Fruit fly (Drosophila melanogaster) whole organism, adult: ENCODE results near the gene CG1090.
A peak's percentile ranks its signal among the peaks of the same experiment; 100 is the strongest.

ENCODE experiments used
- CG11617 ChIP-seq: fragments of 200-800 bp; sonication (Bioruptor generic); optimal IDR thresholded peaks from 2 replicates; lab custom pipeline; 2017; ENCODE audit warnings: mild to moderate bottlenecking, missing biosample characterization, missing genetic modification reagents, missing genetic modification characterization
- CG12768 ChIP-seq: fragments of 200-800 bp; sonication (Bioruptor generic); optimal IDR thresholded peaks from 2 replicates; lab custom pipeline; 2017; ENCODE audit warnings: missing biosample characterization, missing genetic modification characterization, mild to moderate bottlenecking, moderate library complexity, missing genetic modification reagents
- CG14711 ChIP-seq: fragments of 200-800 bp; sonication (Bioruptor generic); optimal IDR thresholded peaks from 2 replicates; lab custom pipeline; 2018; ENCODE audit warnings: missing biosample characterization, mild to moderate bottlenecking, missing genetic modification characterization, moderate library complexity
- CG1620 ChIP-seq: fragments of 200-800 bp; sonication (Bioruptor generic); optimal IDR thresholded peaks from 2 replicates; lab custom pipeline; 2016; ENCODE audit warnings: missing biosample characterization, missing genetic modification characterization
- CG33017 ChIP-seq: fragments of 200-800 bp; sonication (Bioruptor generic); optimal IDR thresholded peaks from 2 replicates; lab custom pipeline; 2018; ENCODE audit warnings: missing biosample characterization, mild to moderate bottlenecking, missing genetic modification characterization, moderate library complexity
- CG5204 ChIP-seq: fragments of 200-800 bp; sonication (Bioruptor generic); optimal IDR thresholded peaks from 2 replicates; lab custom pipeline; 2016; ENCODE audit warnings: missing biosample characterization, missing genetic modification characterization
- CG7045 ChIP-seq: fragments of 200-800 bp; sonication (Bioruptor generic); optimal IDR thresholded peaks from 2 replicates; lab custom pipeline; 2017; ENCODE audit warnings: missing biosample characterization, mild to moderate bottlenecking, missing genetic modification characterization
- CG7101 ChIP-seq: fragments of 200-800 bp; sonication (Bioruptor generic); optimal IDR thresholded peaks from 2 replicates; lab custom pipeline; 2018; ENCODE audit warnings: missing biosample characterization, mild to moderate bottlenecking, missing genetic modification characterization, moderate library complexity
- Clk ChIP-seq: fragments of 200-800 bp; sonication (Bioruptor generic); optimal IDR thresholded peaks from 2 replicates; lab custom pipeline; 2017; ENCODE audit warnings: missing biosample characterization, missing genetic modification characterization
- Crg-1 ChIP-seq: fragments of 200-800 bp; sonication (Bioruptor generic); optimal IDR thresholded peaks from 2 replicates; lab custom pipeline; 2016; ENCODE audit warnings: missing biosample characterization, missing genetic modification characterization
- Hr96 ChIP-seq: fragments of 200-800 bp; sonication (Bioruptor generic); optimal IDR thresholded peaks from 2 replicates; lab custom pipeline; 2016; ENCODE audit warnings: missing biosample characterization, missing genetic modification characterization
- Mnt ChIP-seq: fragments of 200-800 bp; sonication (Bioruptor generic); optimal IDR thresholded peaks from 2 replicates; lab custom pipeline; 2016; ENCODE audit warnings: missing biosample characterization, mild to moderate bottlenecking, missing genetic modification characterization
- bab1 ChIP-seq: fragments of 200-800 bp; sonication (Bioruptor generic); optimal IDR thresholded peaks from 3 replicates; lab custom pipeline; 2019; ENCODE audit warnings: missing biosample characterization, mild to moderate bottlenecking, missing genetic modification characterization, moderate library complexity
- cic ChIP-seq: fragments of 200-800 bp; sonication (Bioruptor generic); optimal IDR thresholded peaks from 2 replicates; lab custom pipeline; 2017; ENCODE audit warnings: missing biosample characterization, mild to moderate bottlenecking, missing genetic modification characterization, moderate library complexity
- cnc ChIP-seq, 2 experiments: fragments of >200 bp; optimal IDR thresholded peaks; 2 replicates each; lab custom pipeline; 2017
- kay ChIP-seq: fragments of 200-800 bp; sonication (Bioruptor generic); peaks from one replicate; lab custom pipeline; 2016; ENCODE audit warnings: missing biosample characterization, missing genetic modification characterization, borderline replicate concordance
- ovo ChIP-seq: fragments of 200-800 bp; sonication (Bioruptor generic); optimal IDR thresholded peaks from 2 replicates; lab custom pipeline; 2016; ENCODE audit warnings: missing biosample characterization, missing genetic modification characterization
- pad ChIP-seq: fragments of 200-800 bp; sonication (Bioruptor generic); optimal IDR thresholded peaks from 3 replicates; lab custom pipeline; 2017; ENCODE audit warnings: missing biosample characterization, missing genetic modification characterization, mild to moderate bottlenecking, moderate library complexity, missing genetic modification reagents
- tj ChIP-seq: fragments of 200-800 bp; sonication (Bioruptor generic); optimal IDR thresholded peaks from 3 replicates; lab custom pipeline; 2017; ENCODE audit warnings: missing biosample characterization, mild to moderate bottlenecking, missing genetic modification characterization, moderate library complexity
- toe ChIP-seq: fragments of 200-800 bp; sonication (Bioruptor generic); optimal IDR thresholded peaks from 2 replicates; lab custom pipeline; 2016; ENCODE audit warnings: missing biosample characterization, missing genetic modification characterization

CG1090 gene

DNA sequence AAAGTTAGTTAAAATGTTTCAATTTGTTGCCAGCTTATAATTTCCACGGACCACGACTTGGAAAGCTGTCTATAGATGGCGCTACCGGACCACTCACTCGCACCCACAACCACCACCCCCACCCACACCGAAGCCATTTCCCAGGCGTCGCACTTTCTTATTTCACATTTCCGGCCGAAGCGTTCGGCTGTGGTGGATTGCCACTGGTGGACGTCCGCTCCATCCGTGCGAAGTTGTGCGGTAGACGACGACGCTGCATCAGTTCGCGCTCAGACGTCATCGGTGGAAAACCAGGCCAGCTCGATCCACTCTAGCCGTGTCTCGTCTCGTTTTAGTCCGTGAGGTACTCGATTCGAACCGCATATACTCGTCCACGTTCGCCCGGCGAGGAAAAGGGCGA is at the start of gene CG1090:
CG1090 (plus strand) TSS at position 259 of the 400 bp plus-strand sequence.
- TF ChIP-seq CG14711 (tag; lab: Kevin White, UChicago) (no peak), CG11617 (GFP tag; lab: Kevin White, UChicago) (no peak), CG12768 (GFP tag; lab: Kevin White, UChicago) (peak; percentile 9), toe (no peak), cnc (optimal IDR thresholded peaks at IDR 0.05; lab: Kevin White, UChicago) (no peak), Hr96 (GFP tag; lab: Kevin White, UChicago) (no peak), CG33017 (tag; lab: Kevin White, UChicago) (peak; percentile 7), bab1 (no peak), kay (GFP tag; lab: Kevin White, UChicago) (no peak), CG1620 (no peak)

DNA sequence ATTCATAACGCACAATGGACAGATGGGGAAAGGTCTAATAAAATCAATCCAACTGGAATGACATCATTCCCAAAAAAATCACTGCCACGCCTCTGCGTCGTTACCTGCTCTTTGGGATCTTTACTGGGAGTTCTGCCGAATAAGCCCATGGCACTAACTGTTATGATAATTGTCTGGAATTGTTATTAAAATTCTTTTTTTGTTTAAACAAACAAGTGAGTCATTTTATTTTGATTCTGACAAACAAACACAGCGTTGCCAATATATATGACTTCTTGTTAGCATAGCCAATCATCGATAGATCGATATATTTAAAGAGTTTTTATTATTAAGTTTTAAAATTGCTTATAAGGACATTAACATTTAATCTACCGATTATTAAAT is 49.0 kb upstream of the CG1090 start, which contains the start of gene Vps24:
Vps24 (minus strand) TSS at position 265 of the 384 bp plus-strand sequence.
- TF ChIP-seq pad (GFP tag; lab: Kevin White, UChicago) (no peak), kay (GFP tag; lab: Kevin White, UChicago) (peak; percentile 96), bab1 (peak; percentile 46), Clk (GFP tag; lab: Kevin White, UChicago) (no peak), CG7045 (no peak), ovo (GFP tag; lab: Kevin White, UChicago) (no peak)

dm6 chr3R:4311067-4311723 is 48.5 kb upstream of the CG1090 start, which contains the start of gene Suv3:
TSS of gene Suv3 (plus strand) at chr3R:4311555.
- TF ChIP-seq cnc (optimal IDR thresholded peaks at IDR 0.05; lab: Kevin White, UChicago) (no peak), ovo (GFP tag; lab: Kevin White, UChicago) (no peak), toe (no peak), Crg-1 (GFP tag; lab: Kevin White, UChicago) (no peak), tj (GFP tag; lab: Kevin White, UChicago) (peak; percentile 42), pad (GFP tag; lab: Kevin White, UChicago) (peak; percentile 11), kay (GFP tag; lab: Kevin White, UChicago) (peak; percentile 70), Hr96 (GFP tag; lab: Kevin White, UChicago) (no peak), bab1 (peak; percentile 39), cic (GFP tag; lab: Kevin White, UChicago) (no peak), CG5204 (GFP tag; lab: Kevin White, UChicago) (no peak), Mnt (peak; percentile 52), CG7045 (peak; percentile 32), CG12768 (GFP tag; lab: Kevin White, UChicago) (no peak), CG1620 (peak; percentile 19), Clk (GFP tag; lab: Kevin White, UChicago) (no peak), CG33017 (tag; lab: Kevin White, UChicago) (peak; percentile 57), CG7101 (tag; lab: Kevin White, UChicago) (peak; percentile 65), CG14711 (tag; lab: Kevin White, UChicago) (peak; percentile 72), CG11617 (GFP tag; lab: Kevin White, UChicago) (peak; percentile 59)

dm6 chr3R:4318589-4318988 is 41.1 kb upstream of the CG1090 start:
- TF ChIP-seq ovo (GFP tag; lab: Kevin White, UChicago) = no peak
- no peak for TF ChIP-seq CG7101 (tag; lab: Kevin White, UChicago)
- no peak for TF ChIP-seq pad (GFP tag; lab: Kevin White, UChicago)

- TF ChIP-seq CG11617 (GFP tag; lab: Kevin White, UChicago) = no peak
- TF ChIP-seq cic (GFP tag; lab: Kevin White, UChicago) = no peak
- no peak for TF ChIP-seq CG7101 (tag; lab: Kevin White, UChicago)
- TF ChIP-seq CG12768 (GFP tag; lab: Kevin White, UChicago) = no peak
- TF ChIP-seq Crg-1 (GFP tag; lab: Kevin White, UChicago) = no peak
- TF ChIP-seq Clk (GFP tag; lab: Kevin White, UChicago) = no peak
- TF ChIP-seq CG1620 = no peak
Measured at dm6 chr3R:4318999-4319398, 40.7 kb upstream of the CG1090 start, which contains the start of gene Syt14. TSS of gene Syt14 (minus strand) at chr3R:4319069.

DNA sequence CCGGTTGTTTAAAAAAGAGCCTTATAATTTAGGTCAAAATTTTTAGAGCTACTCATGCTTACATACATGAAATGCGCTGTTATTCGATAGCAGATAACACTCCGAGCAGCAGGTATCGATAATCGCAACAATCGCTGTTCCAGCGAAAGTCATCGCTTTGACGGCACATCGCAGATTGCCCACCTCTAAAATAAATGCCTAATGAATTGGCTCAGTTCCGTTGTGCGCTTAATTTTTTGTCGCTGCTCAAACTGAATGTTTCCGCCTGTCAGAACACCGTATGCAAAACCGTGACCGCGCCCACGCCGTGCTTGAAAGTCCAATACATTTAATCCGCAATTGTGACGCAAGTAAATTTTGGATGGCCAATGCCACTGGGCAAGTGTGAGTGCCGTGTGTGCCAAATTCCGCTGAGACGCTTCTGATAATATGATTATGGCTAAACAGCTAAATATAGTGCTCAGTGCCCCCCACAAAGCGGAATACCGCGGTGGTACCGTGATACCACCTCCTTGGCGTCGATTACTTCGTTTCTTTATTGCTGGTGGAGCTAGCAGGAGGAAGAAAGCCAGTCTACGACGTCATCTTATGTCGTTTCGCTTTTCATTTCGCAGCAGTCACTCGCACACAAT is 40.1 kb upstream of the CG1090 start, which contains the start of gene CG9795:
CG9795 (plus strand) TSS at position 177 of the 632 bp plus-strand sequence.
- TF ChIP-seq bab1 (peak; percentile 67), Mnt (peak; percentile 0), tj (GFP tag; lab: Kevin White, UChicago) (peak; percentile 32), toe (no peak), CG1620 (no peak), CG33017 (tag; lab: Kevin White, UChicago) (peak; percentile 7), ovo (GFP tag; lab: Kevin White, UChicago) (no peak), CG7101 (tag; lab: Kevin White, UChicago) (peak; percentile 15), Crg-1 (GFP tag; lab: Kevin White, UChicago) (peak; percentile 28), CG5204 (GFP tag; lab: Kevin White, UChicago) (no peak), Clk (GFP tag; lab: Kevin White, UChicago) (no peak), cic (GFP tag; lab: Kevin White, UChicago) (no peak), kay (GFP tag; lab: Kevin White, UChicago) (no peak), pad (GFP tag; lab: Kevin White, UChicago) (peak; percentile 11), CG11617 (GFP tag; lab: Kevin White, UChicago) (peak; percentile 32), CG7045 (no peak), CG14711 (tag; lab: Kevin White, UChicago) (peak; percentile 13), CG12768 (GFP tag; lab: Kevin White, UChicago) (peak; percentile 34), cnc (optimal IDR thresholded peaks at IDR 0.05; lab: Kevin White, UChicago) (no peak), Hr96 (GFP tag; lab: Kevin White, UChicago) (no peak)
